Worm (Caenorhabditis elegans) whole organism, late embryonic: ENCODE results near the gene C34D10.5.
A peak's percentile ranks its signal among the peaks of the same experiment; 100 is the strongest.

Experiments
- C38D4.7 ChIP-seq: fragments of 200-800 bp; sonication (Bioruptor generic); optimal IDR thresholded peaks from 2 replicates; lab custom pipeline; 2018; ENCODE audit warnings: mild to moderate bottlenecking, missing genetic modification characterization, moderate library complexity, missing compliant biosample characterization
- K09A11.1 ChIP-seq: sonication (generic microtip); optimal IDR thresholded peaks from 2 replicates; lab custom pipeline; 2017; ENCODE audit warnings: antibody characterized with exemption, mild to moderate bottlenecking, missing genetic modification characterization, missing compliant biosample characterization; ENCODE audit not compliant: insufficient read depth
- ceh-14 ChIP-seq: sonication (generic microtip); optimal IDR thresholded peaks from 2 replicates; lab custom pipeline; 2016; ENCODE audit warnings: missing genotype, missing genetic modification characterization, missing compliant biosample characterization
- ceh-18 ChIP-seq: sonication (generic microtip); optimal IDR thresholded peaks from 2 replicates; lab custom pipeline; 2016; ENCODE audit warnings: missing genetic modification characterization, missing compliant biosample characterization
- ceh-19 ChIP-seq: fragments of 200-800 bp; sonication (Bioruptor generic); optimal IDR thresholded peaks from 2 replicates; lab custom pipeline; 2018; ENCODE audit warnings: mild to moderate bottlenecking, missing genetic modification characterization, missing compliant biosample characterization
- ceh-2 ChIP-seq: sonication (generic microtip); optimal IDR thresholded peaks from 2 replicates; lab custom pipeline; 2016; ENCODE audit warnings: missing genotype, missing genetic modification characterization, missing compliant biosample characterization
- ceh-30 ChIP-seq: fragments of 150-350 bp; optimal IDR thresholded peaks from 2 replicates; lab custom pipeline; 2014; ENCODE audit warnings: missing biosample characterization, missing genetic modification characterization
- ceh-31 ChIP-seq: sonication (generic microtip); optimal IDR thresholded peaks from 2 replicates; lab custom pipeline; 2016; ENCODE audit warnings: missing genetic modification characterization, missing compliant biosample characterization
- ceh-34 ChIP-seq: sonication (generic microtip); optimal IDR thresholded peaks from 2 replicates; lab custom pipeline; 2016; ENCODE audit warnings: mild to moderate bottlenecking, missing genetic modification characterization, missing compliant biosample characterization
- ceh-45 ChIP-seq: fragments of 200-800 bp; sonication (Bioruptor generic); IDR thresholded peaks from 2 replicates; pipeline ENCODE4 v1.3.6; 2022; ENCODE audit warnings: missing genetic modification reagents, missing genetic modification characterization, missing compliant biosample characterization
- ceh-48 ChIP-seq: sonication (generic microtip); optimal IDR thresholded peaks from 2 replicates; lab custom pipeline; 2016; ENCODE audit warnings: missing genetic modification characterization, inconsistent platforms, missing compliant biosample characterization
- ceh-6 ChIP-seq: fragments of 200-800 bp; sonication (Bioruptor generic); optimal IDR thresholded peaks from 2 replicates; lab custom pipeline; 2018; ENCODE audit warnings: mild to moderate bottlenecking, missing genetic modification characterization, missing compliant biosample characterization
- ceh-9 ChIP-seq: sonication (generic microtip); optimal IDR thresholded peaks from 2 replicates; lab custom pipeline; 2016; ENCODE audit warnings: mild to moderate bottlenecking, missing genetic modification characterization, inconsistent platforms, missing compliant biosample characterization
- dve-1 ChIP-seq: sonication (generic microtip); optimal IDR thresholded peaks from 2 replicates; lab custom pipeline; 2017; ENCODE audit warnings: antibody characterized with exemption, mild to moderate bottlenecking, missing genetic modification characterization, missing compliant biosample characterization
- elt-2 ChIP-seq: sonication (generic microtip); optimal IDR thresholded peaks from 2 replicates; lab custom pipeline; 2016; ENCODE audit warnings: missing genetic modification reagents, missing genetic modification characterization, missing compliant biosample characterization
- ets-4 ChIP-seq: sonication (generic microtip); optimal IDR thresholded peaks from 2 replicates; lab custom pipeline; 2016; ENCODE audit warnings: missing genetic modification characterization, missing compliant biosample characterization
- eyg-1 ChIP-seq: sonication (generic microtip); optimal IDR thresholded peaks from 2 replicates; lab custom pipeline; 2016; ENCODE audit warnings: missing genotype, missing genetic modification characterization, missing compliant biosample characterization
- fax-1 ChIP-seq: sonication (generic microtip); optimal IDR thresholded peaks from 2 replicates; lab custom pipeline; 2016; ENCODE audit warnings: missing genotype, missing genetic modification characterization, missing compliant biosample characterization
- fkh-10 ChIP-seq: fragments of 150-350 bp; optimal IDR thresholded peaks from 2 replicates; lab custom pipeline; 2014; ENCODE audit warnings: missing biosample characterization, missing genetic modification reagents, missing genetic modification characterization
- hlh-13 ChIP-seq: fragments of 200-800 bp; sonication (Bioruptor generic); optimal IDR thresholded peaks from 2 replicates; lab custom pipeline; 2018; ENCODE audit warnings: mild to moderate bottlenecking, missing genetic modification characterization, missing compliant biosample characterization
- hlh-15 ChIP-seq: sonication (generic microtip); optimal IDR thresholded peaks from 2 replicates; lab custom pipeline; 2016; ENCODE audit warnings: missing genetic modification characterization, missing compliant biosample characterization
- hlh-30 ChIP-seq: sonication (generic microtip); optimal IDR thresholded peaks from 2 replicates; lab custom pipeline; 2017; ENCODE audit warnings: antibody characterized with exemption, missing genetic modification characterization, missing compliant biosample characterization; ENCODE audit not compliant: insufficient read depth
- hlh-6 ChIP-seq: sonication (generic microtip); optimal IDR thresholded peaks from 2 replicates; lab custom pipeline; 2016; ENCODE audit warnings: missing genotype, missing genetic modification characterization, missing compliant biosample characterization
- hlh-8 ChIP-seq: sonication (generic microtip); optimal IDR thresholded peaks from 2 replicates; lab custom pipeline; 2016; ENCODE audit warnings: missing genotype, missing genetic modification characterization, missing compliant biosample characterization
- lin-11 ChIP-seq: fragments of 200-800 bp; sonication (Bioruptor generic); optimal IDR thresholded peaks from 2 replicates; lab custom pipeline; 2018; ENCODE audit warnings: mild to moderate bottlenecking, missing genetic modification characterization, missing compliant biosample characterization
- mec-3 ChIP-seq: sonication (generic microtip); optimal IDR thresholded peaks from 2 replicates; lab custom pipeline; 2016; ENCODE audit warnings: borderline replicate concordance, missing genetic modification characterization, missing compliant biosample characterization
- nfya-1 ChIP-seq: sonication (generic microtip); optimal IDR thresholded peaks from 2 replicates; lab custom pipeline; 2017; ENCODE audit warnings: missing genetic modification characterization, mild to moderate bottlenecking, missing compliant biosample characterization, antibody characterized with exemption, moderate library complexity
- nhr-232 ChIP-seq: sonication (generic microtip); optimal IDR thresholded peaks from 2 replicates; lab custom pipeline; 2016; ENCODE audit warnings: missing genetic modification characterization, missing compliant biosample characterization
- npax-4 ChIP-seq: sonication (generic microtip); optimal IDR thresholded peaks from 2 replicates; lab custom pipeline; 2016; ENCODE audit warnings: missing genetic modification characterization, missing compliant biosample characterization
- odd-2 ChIP-seq: sonication (generic microtip); optimal IDR thresholded peaks from 2 replicates; lab custom pipeline; 2017; ENCODE audit warnings: antibody characterized with exemption, mild to moderate bottlenecking, missing genetic modification characterization, missing compliant biosample characterization
- pag-3 ChIP-seq: sonication (generic microtip); optimal IDR thresholded peaks from 2 replicates; lab custom pipeline; 2016; ENCODE audit warnings: missing compliant biosample characterization, missing genetic modification characterization, borderline replicate concordance
- pat-9 ChIP-seq: fragments of 200-800 bp; sonication (Bioruptor generic); optimal IDR thresholded peaks from 2 replicates; lab custom pipeline; 2018; ENCODE audit warnings: mild to moderate bottlenecking, missing genetic modification characterization, moderate library complexity, missing compliant biosample characterization
- pax-1 ChIP-seq: fragments of 150-350 bp; optimal IDR thresholded peaks from 2 replicates; lab custom pipeline; 2014; ENCODE audit warnings: missing biosample characterization, missing genetic modification characterization
- pqm-1 ChIP-seq: sonication (generic microtip); optimal IDR thresholded peaks from 2 replicates; lab custom pipeline; 2016; ENCODE audit warnings: missing genetic modification characterization, missing compliant biosample characterization
- pros-1 ChIP-seq: fragments of 150-350 bp; optimal IDR thresholded peaks from 2 replicates; lab custom pipeline; 2014; ENCODE audit warnings: missing biosample characterization, missing genetic modification reagents, missing genetic modification characterization
- ref-2 ChIP-seq: sonication (generic microtip); optimal IDR thresholded peaks from 2 replicates; lab custom pipeline; 2016; ENCODE audit warnings: missing genetic modification characterization, missing compliant biosample characterization
- rnt-1 ChIP-seq: sonication (generic microtip); optimal IDR thresholded peaks from 2 replicates; lab custom pipeline; 2016; ENCODE audit warnings: missing genetic modification characterization, missing compliant biosample characterization
- sdc-2 ChIP-seq: sonication (generic microtip); optimal IDR thresholded peaks from 2 replicates; lab custom pipeline; 2016; ENCODE audit warnings: missing genotype, missing genetic modification characterization, missing compliant biosample characterization
- sox-4 ChIP-seq: sonication (generic microtip); optimal IDR thresholded peaks from 2 replicates; lab custom pipeline; 2017; ENCODE audit warnings: mild to moderate bottlenecking, missing genetic modification characterization, inconsistent platforms, missing compliant biosample characterization
- syd-9 ChIP-seq: sonication (generic microtip); optimal IDR thresholded peaks from 2 replicates; lab custom pipeline; 2016; ENCODE audit warnings: mild to moderate bottlenecking, missing genetic modification characterization, moderate library complexity, missing compliant biosample characterization
- tbx-2 ChIP-seq: sonication (generic microtip); optimal IDR thresholded peaks from 2 replicates; lab custom pipeline; 2016; ENCODE audit warnings: missing genetic modification characterization, missing compliant biosample characterization
- tbx-7 ChIP-seq: sonication (generic microtip); optimal IDR thresholded peaks from 2 replicates; lab custom pipeline; 2016; ENCODE audit warnings: missing genotype, missing genetic modification characterization, missing compliant biosample characterization
- ttx-3 ChIP-seq: sonication (generic microtip); optimal IDR thresholded peaks from 2 replicates; lab custom pipeline; 2016; ENCODE audit warnings: missing genetic modification reagents, missing genetic modification characterization, missing compliant biosample characterization
- unc-3 ChIP-seq, 2 experiments: fragments of 200-800 bp in 1 of 2; sonication (Bioruptor generic) in 1 of 2; sonication (generic microtip) in 1 of 2; conservative IDR thresholded peaks in 1 of 2; optimal IDR thresholded peaks in 1 of 2; 2 replicates each; pipeline versions ENCODE4 v1.3.6 to Lab custom; 2016 to 2022; ENCODE audit warnings: missing compliant biosample characterization in 2 of 2, missing genetic modification characterization in 2 of 2, missing genetic modification reagents in 1 of 2
- unc-42 ChIP-seq: sonication (generic microtip); optimal IDR thresholded peaks from 2 replicates; lab custom pipeline; 2016; ENCODE audit warnings: missing genotype, missing genetic modification characterization, missing compliant biosample characterization
- unc-55 ChIP-seq: sonication (generic microtip); optimal IDR thresholded peaks from 2 replicates; lab custom pipeline; 2017; ENCODE audit warnings: missing biosample characterization, missing genetic modification reagents, missing genetic modification characterization
- unc-86 ChIP-seq: sonication (generic microtip); optimal IDR thresholded peaks from 2 replicates; lab custom pipeline; 2016; ENCODE audit warnings: missing genetic modification characterization, missing compliant biosample characterization
- ztf-16 ChIP-seq: sonication (generic microtip); optimal IDR thresholded peaks from 2 replicates; lab custom pipeline; 2017; ENCODE audit warnings: missing genetic modification characterization, missing compliant biosample characterization

Gene C34D10.5

DNA sequence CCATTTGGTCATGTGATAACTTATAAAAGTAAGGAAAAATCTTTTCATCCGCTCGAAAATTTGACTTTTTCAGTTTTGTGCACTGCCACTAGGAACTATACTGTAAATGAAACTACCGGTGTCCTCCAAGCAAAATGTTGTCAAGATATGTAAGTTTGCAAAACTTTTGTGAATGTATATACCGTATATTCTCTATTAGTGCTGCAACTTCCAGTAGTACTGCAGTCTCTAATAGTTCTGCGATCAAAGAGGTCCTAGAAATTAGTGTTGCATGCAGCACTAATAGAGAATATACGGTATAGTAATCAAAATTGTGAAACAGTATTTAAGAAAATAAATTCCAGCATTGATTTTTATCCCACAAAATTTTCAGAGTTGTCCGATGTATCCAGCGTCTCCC lies 12.2 kb downstream of the C34D10.5 start:
- TF ChIP-seq ceh-34 (tag; lab: Kevin White, UChicago) (no peak), nfya-1 (no peak), elt-2 (tag; lab: Kevin White, UChicago) (no peak), pqm-1 (no peak), pros-1 (tag; lab: Kevin White, UChicago) (no peak), unc-42 (tag; lab: Kevin White, UChicago) (no peak), eyg-1 (tag; lab: Kevin White, UChicago) (no peak)

ce11 chrX:8036219-8036883 lies 18.5 kb downstream of the C34D10.5 start:
- peak; percentile 91 for TF ChIP-seq rnt-1 (tag; lab: Kevin White, UChicago)
- no peak for TF ChIP-seq lin-11 (tag; lab: Kevin White, UChicago)
- no peak; the same call in 1 of the 2 replicates for TF ChIP-seq ceh-45 (GFP tag; lab: Robert Waterston, UW)
- no peak for TF ChIP-seq ceh-19
- peak; percentile 66 for TF ChIP-seq fkh-10 (GFP tag; lab: Kevin White, UChicago)
- no peak for TF ChIP-seq fax-1 (tag; lab: Kevin White, UChicago)
- TF ChIP-seq tbx-2 (tag; lab: Kevin White, UChicago) = peak; percentile 91
- peak; percentile 64 for TF ChIP-seq hlh-6 (tag; lab: Kevin White, UChicago)
- TF ChIP-seq ceh-48 = peak; percentile 99
- no peak for TF ChIP-seq C38D4.7 (GFP tag; lab: Kevin White, UChicago)
- no peak for TF ChIP-seq ceh-9
- TF ChIP-seq nfya-1 = peak; percentile 94
- TF ChIP-seq elt-2 (tag; lab: Kevin White, UChicago) = peak; percentile 28
- peak; percentile 71 for TF ChIP-seq ceh-30 (tag; lab: Kevin White, UChicago)
- TF ChIP-seq hlh-30 = peak; percentile 76
- TF ChIP-seq pqm-1 = peak; percentile 66
- peak; percentile 99 for TF ChIP-seq ceh-18 (tag; lab: Kevin White, UChicago)
- TF ChIP-seq unc-55 (GFP tag; lab: Kevin White, UChicago) = peak; percentile 85
- peak; percentile 57 for TF ChIP-seq ceh-2 (tag; lab: Kevin White, UChicago)
- TF ChIP-seq mec-3 (tag; lab: Kevin White, UChicago) = no peak
- peak; percentile 95 for TF ChIP-seq ceh-31
- TF ChIP-seq ets-4 (tag; lab: Kevin White, UChicago) = no peak
- TF ChIP-seq ceh-6 = peak; percentile 10
- peak; percentile 63 for TF ChIP-seq ceh-14 (tag; lab: Kevin White, UChicago)
- TF ChIP-seq pat-9 (tag; lab: Kevin White, UChicago) = peak; percentile 22
- TF ChIP-seq sdc-2 (tag; lab: Kevin White, UChicago) = peak; percentile 99
- TF ChIP-seq nhr-232 = peak; percentile 2
- TF ChIP-seq ztf-16 (tag; lab: Kevin White, UChicago) = no peak
- peak; percentile 38 for TF ChIP-seq hlh-13 (GFP tag; lab: Kevin White, UChicago)
- peak; percentile 71 for TF ChIP-seq unc-86 (tag; lab: Kevin White, UChicago)
- peak; percentile 36 for TF ChIP-seq syd-9 (tag; lab: Kevin White, UChicago)
- TF ChIP-seq pag-3 (tag; lab: Kevin White, UChicago) = no peak
- no peak for TF ChIP-seq npax-4 (tag; lab: Kevin White, UChicago)
- TF ChIP-seq tbx-7 (tag; lab: Kevin White, UChicago) = peak; percentile 17
- peak; percentile 95 for TF ChIP-seq ref-2
- TF ChIP-seq pax-1 = peak; percentile 69
- TF ChIP-seq sox-4 (tag; lab: Kevin White, UChicago) = no peak
- peak; percentile 33 for TF ChIP-seq ttx-3 (tag; lab: Kevin White, UChicago)
- peak; percentile 91 for TF ChIP-seq dve-1 (tag; lab: Kevin White, UChicago)
- peak; percentile 2 for TF ChIP-seq hlh-8 (tag; lab: Kevin White, UChicago)
- TF ChIP-seq hlh-15 (tag; lab: Kevin White, UChicago) = no peak
- peak; percentile 75 for TF ChIP-seq ceh-34 (tag; lab: Kevin White, UChicago)
- TF ChIP-seq K09A11.1 (tag; lab: Kevin White, UChicago) = peak; percentile 76
- no peak for TF ChIP-seq unc-3 (GFP tag; conservative IDR thresholded peaks at IDR 0.05; lab: Robert Waterston, UW)
- peak; percentile 57 for TF ChIP-seq unc-3 (tag; optimal IDR thresholded peaks at IDR 0.05; lab: Kevin White, UChicago)
- TF ChIP-seq odd-2 (tag; lab: Kevin White, UChicago) = no peak
